Worm (Caenorhabditis elegans) whole organism, L2 larva: ENCODE results near the gene srp-2.

Source experiments
- C34F6.9 ChIP-seq: fragments of 150-350 bp; optimal IDR thresholded peaks from 2 replicates; lab custom pipeline; 2014; ENCODE audit warnings: missing biosample characterization, missing genetic modification characterization
- Y55F3AM.14 ChIP-seq: fragments of 200-800 bp; sonication (Bioruptor generic); optimal IDR thresholded peaks from 2 replicates; lab custom pipeline; 2018; ENCODE audit warnings: mild to moderate bottlenecking, missing genetic modification characterization, missing compliant biosample characterization
- dmd-4 ChIP-seq: sonication (generic microtip); optimal IDR thresholded peaks from 2 replicates; lab custom pipeline; 2017; ENCODE audit warnings: missing biosample characterization, missing genetic modification characterization
- nhr-77 ChIP-seq: fragments of 150-350 bp; optimal IDR thresholded peaks from 2 replicates; lab custom pipeline; 2014; ENCODE audit warnings: missing biosample characterization, missing genetic modification characterization
- skn-1 ChIP-seq: sonication (generic microtip); optimal IDR thresholded peaks from 2 replicates; lab custom pipeline; 2017; ENCODE audit warnings: missing biosample characterization, missing genetic modification characterization

DNA sequence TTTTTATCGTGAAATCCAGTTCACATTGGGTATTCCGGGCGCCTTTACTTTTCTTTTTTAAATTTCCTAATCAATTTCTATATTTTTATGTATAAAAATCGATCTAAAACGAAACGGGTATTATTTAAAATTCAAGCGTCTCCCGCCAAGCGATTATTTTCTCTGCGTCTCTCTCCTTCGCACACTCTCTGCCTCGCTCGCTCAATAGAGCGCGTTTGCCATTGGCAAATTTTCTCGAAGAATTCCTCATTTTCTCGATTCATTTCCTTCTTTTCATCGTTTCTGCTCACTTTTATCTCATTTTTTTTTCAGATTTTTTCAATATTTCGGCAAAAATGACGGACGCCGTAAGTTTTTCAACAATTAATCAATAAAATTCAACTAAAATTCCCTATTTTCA lies 10.8 kb downstream of the srp-2 start, which contains the start of gene sti-1:
- TF ChIP-seq Y55F3AM.14 (GFP tag; lab: Kevin White, UChicago) (no peak), nhr-77 (no peak), C34F6.9 (peak; percentile 93), dmd-4 (tag; lab: Kevin White, UChicago) (no peak), skn-1 (tag; lab: Kevin White, UChicago) (no peak)
